Worm (Caenorhabditis elegans) whole organism, early embryonic: ENCODE results near the gene F59B1.8.

Experiments
- aly-1 ChIP-seq: sonication (generic microtip); optimal IDR thresholded peaks from 2 replicates; lab custom pipeline; 2016; ENCODE audit warnings: missing genetic modification characterization, missing compliant biosample characterization
- ama-1 ChIP-seq: fragments of 150-350 bp; optimal IDR thresholded peaks from 2 replicates; lab custom pipeline; 2014

DNA sequence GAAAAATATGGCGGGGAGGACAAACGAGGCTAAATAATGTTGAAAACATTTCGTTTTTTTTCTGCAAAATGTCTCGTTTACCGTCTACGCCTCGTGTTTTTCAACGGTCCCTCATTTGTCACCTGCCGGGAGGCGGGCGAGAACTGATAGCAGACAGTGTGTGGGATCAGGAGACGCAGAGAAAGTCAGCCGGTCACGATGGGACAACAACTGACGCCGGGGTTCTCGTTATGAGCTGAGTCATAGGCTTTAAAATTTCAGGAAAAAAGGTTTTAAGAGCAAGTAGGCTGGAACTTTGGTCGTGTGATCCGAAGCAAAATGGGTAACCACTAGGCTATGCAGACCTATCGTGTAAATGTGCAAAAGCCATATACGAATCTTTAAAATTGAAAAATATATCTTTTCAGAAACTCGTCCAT is 41.8 kb upstream of the F59B1.8 start, which contains the start of gene W08A12.2:
- TF ChIP-seq aly-1 (tag; lab: Kevin White, UChicago) (no peak), ama-1 (lab: Kevin White, UChicago) (no peak)
